Fruit fly (Drosophila melanogaster): ENCODE results near the gene CG42729.
A peak's percentile ranks its signal among the peaks of the same experiment; 100 is the strongest.

The CG42729 gene

DNA sequence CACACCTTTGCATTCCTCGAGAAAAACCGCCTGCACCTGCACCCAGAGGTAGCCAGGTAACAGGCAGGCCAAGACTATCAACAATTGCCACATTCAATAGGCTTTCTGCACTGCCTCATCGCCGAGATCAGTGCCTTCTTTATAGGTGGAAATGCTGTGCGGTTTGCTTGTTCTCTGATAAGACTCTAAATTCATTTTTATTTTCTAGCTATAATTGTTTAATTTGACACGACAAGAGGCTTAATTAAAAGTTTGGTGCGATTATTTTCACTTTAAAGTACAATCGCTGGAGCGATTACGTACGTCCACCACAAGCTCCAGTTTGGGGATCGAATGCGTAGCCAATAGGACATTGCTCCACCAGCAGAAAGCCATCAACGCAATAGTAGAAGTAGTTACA lies at the start of gene CG42729:
Gene CG42729 (minus strand): TSS at position 101 of the 400 bp plus-strand sequence.
- TF ChIP-seq CTCF (optimal IDR thresholded peaks at IDR 0.05) (no peak), CG8478 (optimal IDR thresholded peaks at IDR 0.05) (no peak)

DNA sequence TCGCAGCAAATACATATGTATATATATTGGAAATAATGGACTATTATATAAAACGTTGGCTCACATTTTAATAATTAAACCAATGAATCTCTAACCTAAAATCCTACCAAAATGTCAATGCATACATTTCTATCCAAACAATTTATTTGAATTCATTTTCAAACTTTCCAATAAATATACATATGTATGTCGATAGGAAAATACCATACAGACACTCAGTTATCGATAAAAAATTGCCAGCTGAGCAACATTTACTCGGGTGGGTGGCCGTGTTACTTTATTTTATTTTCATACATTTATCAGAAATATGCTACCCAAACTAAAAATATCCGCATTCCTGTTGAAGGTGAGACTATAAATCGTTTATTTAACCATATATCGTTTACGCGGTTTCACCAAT lies 49.0 kb upstream of the CG42729 start, which contains the start of gene Ufsp2:
Gene Ufsp2 (plus strand): TSS at position 214 of the 400 bp plus-strand sequence.
- TF ChIP-seq CG8478 (optimal IDR thresholded peaks at IDR 0.05) = no peak
- TF ChIP-seq CTCF (optimal IDR thresholded peaks at IDR 0.05) = no peak

DNA sequence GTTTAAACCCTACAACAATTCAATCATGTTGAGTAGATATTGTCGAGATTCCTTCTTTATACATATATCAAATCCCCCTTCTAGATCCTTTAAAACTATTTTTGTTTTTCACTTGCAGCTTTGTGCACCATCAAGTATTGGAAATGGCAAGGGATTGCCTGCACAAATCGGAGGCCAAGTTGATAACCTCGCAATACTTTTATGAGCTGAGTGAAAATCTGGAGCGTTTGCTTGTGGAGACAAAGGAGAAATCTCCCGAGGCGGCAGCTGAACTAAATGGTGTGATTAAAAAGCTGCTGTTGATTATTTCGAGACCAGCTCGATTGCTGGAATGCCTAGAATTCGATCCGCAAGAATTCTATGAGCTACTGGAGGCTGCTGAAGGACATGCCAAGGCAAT lies 43.3 kb upstream of the CG42729 start:
- TF ChIP-seq CG8478 (optimal IDR thresholded peaks at IDR 0.05) (no peak), CTCF (optimal IDR thresholded peaks at IDR 0.05) (no peak)

DNA sequence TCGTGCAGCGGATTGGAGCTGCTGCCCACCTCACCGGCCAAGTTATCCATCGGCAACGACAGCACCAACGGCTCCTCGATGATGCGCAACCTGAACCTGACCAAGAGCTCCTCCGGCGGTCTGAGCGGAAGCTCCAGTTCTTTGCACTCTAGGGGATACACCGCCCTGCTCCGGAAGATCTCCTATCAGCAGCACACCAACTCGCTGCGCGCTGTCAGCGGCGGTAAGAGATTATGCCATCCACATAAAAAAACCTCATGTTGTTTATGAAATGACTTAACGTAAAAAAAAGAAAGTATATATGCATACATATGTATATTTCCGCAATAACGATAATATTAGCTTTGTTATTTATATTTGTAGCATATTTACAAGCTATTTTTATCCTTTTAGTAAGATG lies 41.4 kb upstream of the CG42729 start:
- TF ChIP-seq CTCF (optimal IDR thresholded peaks at IDR 0.05) = no peak

DNA sequence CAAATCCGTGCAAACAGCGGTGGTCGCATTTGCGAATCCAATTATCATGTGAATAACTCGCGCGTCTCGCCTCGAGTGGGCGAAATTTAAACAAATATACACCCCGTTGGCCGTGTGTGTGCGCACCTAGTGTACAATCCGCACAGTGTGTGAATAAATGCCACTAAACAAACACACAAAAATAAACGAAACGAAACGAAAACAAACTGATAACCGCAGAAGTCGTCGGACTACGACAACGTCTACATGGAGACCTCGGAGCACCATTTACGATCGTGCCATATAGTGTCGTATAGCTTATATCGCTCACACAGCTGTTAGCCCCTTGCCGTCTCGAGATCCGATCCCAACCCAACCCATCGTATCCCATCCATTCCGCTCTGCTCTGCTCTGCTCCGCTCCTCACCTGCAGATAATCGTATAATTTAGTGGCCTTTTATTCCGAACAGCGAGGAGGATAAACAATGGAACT lies 39.2 kb upstream of the CG42729 start:
- no peak for TF ChIP-seq CTCF (optimal IDR thresholded peaks at IDR 0.05)
- no peak for TF ChIP-seq CG8478 (optimal IDR thresholded peaks at IDR 0.05)

DNA sequence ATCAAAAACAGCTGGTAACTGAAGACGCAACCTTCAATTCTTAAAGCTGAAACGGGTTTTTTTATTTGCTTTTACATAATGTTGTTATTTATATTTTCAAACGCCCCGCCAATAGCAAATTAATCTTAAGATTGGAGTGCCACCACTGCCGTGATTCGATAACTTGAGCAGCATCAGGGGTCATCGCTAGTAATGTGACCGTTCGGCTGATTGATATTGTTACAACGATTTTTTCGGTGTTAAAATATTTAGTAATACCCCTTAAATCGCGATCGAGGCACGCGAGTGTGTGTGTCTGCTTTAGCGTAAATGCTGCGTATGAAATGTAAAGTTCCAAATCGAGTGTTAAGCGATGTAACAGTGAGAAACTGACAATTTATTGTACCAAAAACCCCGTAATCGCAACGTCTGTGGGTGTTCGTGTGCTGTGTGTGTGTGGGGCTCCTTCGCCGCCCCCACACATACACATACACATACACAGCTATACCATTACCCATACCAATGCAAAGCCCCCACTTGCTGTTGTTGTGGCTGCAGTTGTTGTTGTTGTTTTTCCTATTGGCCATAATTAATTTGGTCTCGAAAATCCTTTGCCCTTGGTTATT lies 38.6 kb upstream of the CG42729 start, which contains the start of gene dop:
Gene dop (plus strand): TSS at position 185 of the 605 bp plus-strand sequence.
- TF ChIP-seq CTCF (optimal IDR thresholded peaks at IDR 0.05) = no peak
- no peak for TF ChIP-seq CG8478 (optimal IDR thresholded peaks at IDR 0.05)

DNA sequence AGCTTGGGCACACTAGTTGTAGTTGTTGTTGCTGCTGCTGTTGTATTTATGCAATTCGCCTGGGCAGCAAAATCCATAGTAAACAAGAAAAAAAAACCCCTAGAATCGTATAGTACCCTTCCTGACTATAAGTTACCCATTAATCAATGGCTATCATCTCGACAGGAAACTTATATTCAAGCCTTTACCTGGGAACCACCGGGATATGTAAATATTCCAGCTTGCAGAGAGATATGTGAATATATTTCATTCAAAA lies 36.5 kb upstream of the CG42729 start:
- TF ChIP-seq CG8478 (optimal IDR thresholded peaks at IDR 0.05) (no peak), CTCF (optimal IDR thresholded peaks at IDR 0.05) (no peak)

DNA sequence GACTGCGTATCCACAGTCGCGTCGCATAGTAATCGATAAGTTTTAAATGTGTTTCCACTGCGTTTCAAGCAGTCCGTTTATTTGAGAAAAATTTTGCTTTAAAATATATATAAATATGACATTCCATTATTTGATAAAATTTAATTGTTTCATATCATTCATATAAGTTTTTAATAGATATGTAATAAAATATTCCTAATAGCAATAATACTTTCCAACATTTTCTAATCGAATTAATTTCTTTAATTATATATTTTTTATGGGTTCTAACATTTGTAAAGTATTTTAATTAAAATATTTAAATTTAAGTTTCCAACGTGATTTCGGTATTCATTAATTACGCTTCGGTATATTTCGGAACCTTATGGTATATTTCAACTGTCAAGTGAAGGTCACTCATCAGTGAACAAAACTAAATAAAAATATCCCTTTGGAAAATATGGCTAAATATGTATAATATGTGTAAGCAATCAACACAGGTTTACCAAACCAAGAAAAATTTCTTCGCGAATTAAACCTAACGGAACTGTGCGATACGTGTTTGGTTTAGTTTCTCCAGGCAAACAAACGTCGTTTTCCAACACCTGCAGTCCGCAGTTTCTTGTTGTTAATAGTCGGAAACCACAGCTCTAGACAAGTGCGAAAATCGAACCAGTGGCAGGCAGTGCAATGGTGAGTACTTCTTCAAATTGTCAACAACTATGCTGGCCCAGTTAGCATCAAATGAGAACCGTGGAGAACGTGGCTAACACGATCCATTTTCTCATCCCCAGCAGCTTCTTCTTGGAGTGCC lies 35.9 kb upstream of the CG42729 start, which contains the start of the genes CG7739 and SCCRO:
Gene CG7739 (minus strand): TSS at position 8 of the 793 bp plus-strand sequence.
Gene SCCRO (plus strand): TSS at position 370 of the 793 bp plus-strand sequence.
- no peak for TF ChIP-seq CTCF (optimal IDR thresholded peaks at IDR 0.05)
- no peak for TF ChIP-seq CG8478 (optimal IDR thresholded peaks at IDR 0.05)

DNA sequence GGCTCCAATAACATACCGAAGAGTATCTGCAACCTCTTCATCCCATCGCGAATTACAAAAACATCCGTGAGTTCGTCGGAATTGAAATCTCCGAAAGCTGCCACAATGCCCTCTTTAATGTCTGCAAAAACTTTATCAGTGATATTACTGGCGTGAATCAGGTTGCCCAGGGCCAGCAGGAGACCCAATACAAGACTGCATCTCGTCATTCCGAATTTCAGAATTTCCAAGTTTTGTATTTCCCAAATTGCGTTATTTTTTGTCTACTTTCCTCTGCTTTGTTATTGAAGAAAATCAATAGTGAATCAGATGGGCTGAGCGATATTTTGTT lies 35.4 kb upstream of the CG42729 start:
- TF ChIP-seq CTCF (optimal IDR thresholded peaks at IDR 0.05) (no peak), CG8478 (optimal IDR thresholded peaks at IDR 0.05) (no peak)

DNA sequence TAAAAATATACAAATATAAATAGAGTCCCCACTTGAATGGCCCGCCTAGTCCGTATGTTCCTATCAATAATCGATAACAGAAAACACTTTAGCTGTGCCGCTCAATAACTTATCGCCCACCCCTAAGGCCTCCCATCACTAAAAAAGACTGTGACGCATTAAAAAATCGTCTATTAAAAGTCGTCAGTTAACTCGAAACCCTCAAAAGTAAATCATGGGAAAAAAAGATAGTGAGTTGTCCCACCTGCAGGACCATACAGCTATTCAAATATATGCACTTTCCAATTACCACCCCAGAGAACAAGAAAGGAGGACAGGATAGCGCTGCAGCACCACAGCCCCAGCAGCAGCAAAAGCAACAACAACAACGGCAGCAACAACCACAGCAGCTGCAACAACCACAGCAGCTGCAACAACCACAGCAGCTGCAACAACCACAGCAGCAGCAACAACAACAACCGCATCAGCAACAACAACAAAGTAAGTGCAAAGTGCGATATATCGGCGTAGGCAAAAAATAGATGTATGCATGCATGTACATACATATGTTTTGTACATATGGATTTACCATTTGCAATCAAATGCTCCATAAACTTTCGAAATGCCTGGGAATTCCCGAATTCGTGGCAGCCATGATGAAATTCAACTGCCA lies 26.8 kb upstream of the CG42729 start, which contains the start of gene AGO2:
Gene AGO2 (plus strand): TSS at position 121 of the 652 bp plus-strand sequence.
- TF ChIP-seq CTCF (optimal IDR thresholded peaks at IDR 0.05) = peak; percentile 54 to 67
- TF ChIP-seq CG8478 (optimal IDR thresholded peaks at IDR 0.05) = no peak

DNA sequence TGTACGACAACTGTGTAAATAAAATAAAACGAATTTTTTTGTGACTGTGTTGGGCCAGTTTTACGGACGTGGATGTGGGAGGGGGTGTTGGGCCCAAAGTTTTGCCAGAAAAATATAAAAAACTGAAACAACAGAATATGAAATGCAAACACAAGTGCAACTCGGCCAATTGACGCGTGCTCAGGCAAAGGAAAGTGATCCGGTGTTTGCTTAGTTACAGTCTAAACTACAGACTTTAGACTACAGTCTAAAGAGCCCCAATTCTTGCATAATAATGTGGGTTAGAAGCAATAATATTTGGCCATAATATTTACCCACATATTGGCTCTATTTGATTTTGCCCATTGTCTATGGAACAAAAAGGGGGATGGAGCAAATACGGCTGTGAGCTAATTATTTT lies 21.5 kb upstream of the CG42729 start:
- TF ChIP-seq CG8478 (optimal IDR thresholded peaks at IDR 0.05) (no peak), CTCF (optimal IDR thresholded peaks at IDR 0.05) (no peak)

DNA sequence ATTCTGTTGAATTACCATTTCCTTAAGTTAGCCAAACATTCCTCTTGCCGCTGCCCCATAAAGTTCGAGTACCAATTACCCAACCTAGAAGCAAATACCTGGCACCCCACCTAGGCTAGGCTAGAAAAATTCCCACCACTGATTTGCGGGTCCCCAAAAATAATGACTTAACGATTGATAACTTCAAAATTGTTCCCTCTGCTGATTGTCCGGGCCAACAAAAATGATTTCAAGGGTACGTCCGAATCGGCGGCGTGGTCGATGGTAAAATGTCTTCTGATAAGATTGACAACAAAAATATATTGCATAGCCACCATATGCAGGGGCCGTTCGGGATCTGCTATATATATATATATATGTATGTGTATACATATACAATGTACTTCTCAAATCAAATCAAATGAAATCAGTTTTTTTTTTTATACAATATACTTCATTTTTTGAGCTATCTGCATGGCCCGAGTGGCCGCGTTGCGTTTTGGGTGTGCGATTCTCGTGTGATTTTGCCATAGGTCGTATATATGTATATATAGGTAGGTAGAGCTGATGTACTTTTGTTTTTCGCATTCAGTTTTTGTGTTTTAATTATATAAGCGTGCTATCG lies 20.0 kb upstream of the CG42729 start:
- TF ChIP-seq CG8478 (optimal IDR thresholded peaks at IDR 0.05) (no peak), CTCF (optimal IDR thresholded peaks at IDR 0.05) (no peak)

DNA sequence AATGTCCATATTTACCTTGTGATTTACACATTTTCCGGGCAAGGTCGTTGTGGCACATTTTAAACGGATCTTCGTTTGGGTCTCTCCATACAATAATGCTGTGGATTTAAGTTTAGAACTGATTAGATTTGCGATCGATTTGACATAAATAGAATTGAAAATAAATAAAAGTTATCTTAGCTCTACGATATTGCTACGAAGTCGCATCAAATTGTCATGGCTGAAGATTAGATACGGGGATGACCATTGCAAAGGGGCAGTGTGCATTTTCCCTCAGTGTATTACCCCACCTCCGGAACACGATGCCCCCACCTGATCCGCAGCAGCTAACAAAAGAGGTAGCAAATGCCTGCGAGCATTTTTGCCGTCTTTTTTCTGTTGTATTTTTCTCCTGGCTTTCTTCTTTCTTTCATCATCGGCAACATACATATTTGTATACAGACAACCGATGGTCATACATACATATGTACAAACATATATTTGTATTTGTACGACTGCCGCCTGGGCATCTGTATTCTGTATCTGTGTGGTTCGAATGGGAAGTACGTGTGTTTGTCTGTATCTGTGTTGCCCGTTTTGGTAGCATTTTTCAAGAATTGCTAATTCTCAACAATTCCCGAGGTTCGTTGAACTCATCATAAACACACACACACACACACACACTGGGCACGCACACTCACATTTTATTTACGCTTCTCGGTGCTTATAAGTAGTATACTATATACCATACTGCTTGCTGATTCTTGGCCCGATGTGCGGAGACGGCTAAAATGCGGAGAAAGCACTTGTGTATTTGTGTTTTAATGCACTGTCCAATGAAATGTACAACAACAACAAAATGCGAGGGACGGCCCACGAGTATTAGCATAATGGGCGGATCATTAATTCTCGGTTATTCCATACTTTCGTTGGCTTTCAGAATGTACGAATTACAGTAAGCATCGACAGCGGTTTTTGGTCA lies 17.4 kb upstream of the CG42729 start:
- no peak for TF ChIP-seq CG8478 (optimal IDR thresholded peaks at IDR 0.05)
- TF ChIP-seq CTCF (optimal IDR thresholded peaks at IDR 0.05) = no peak

DNA sequence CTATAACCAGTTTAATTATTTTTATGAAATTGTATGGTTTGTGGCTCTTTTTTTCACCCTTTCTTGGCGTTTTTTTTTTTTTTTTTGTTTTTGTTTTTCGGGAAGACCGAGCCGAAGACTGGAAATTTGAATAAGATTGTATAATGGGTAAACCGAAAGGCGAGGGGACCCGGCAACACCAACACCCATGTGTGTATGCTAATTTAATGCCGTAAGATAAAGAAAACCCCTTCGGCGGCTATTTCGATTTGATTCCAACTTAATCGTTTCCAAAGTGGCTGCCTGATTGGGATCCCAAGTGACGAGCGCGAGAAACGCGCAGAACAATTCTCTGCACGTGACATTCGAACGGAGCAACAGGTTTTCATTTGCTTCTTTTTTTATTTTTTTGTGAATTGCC lies 16.2 kb upstream of the CG42729 start:
- TF ChIP-seq CTCF (optimal IDR thresholded peaks at IDR 0.05) = no peak
- TF ChIP-seq CG8478 (optimal IDR thresholded peaks at IDR 0.05) = no peak

Measured in S2 (cell line).